Worm (Caenorhabditis elegans) whole organism, young adult: ENCODE results near the gene col-90.

Source experiments
- nhr-80 ChIP-seq: sonication (generic microtip); optimal IDR thresholded peaks from 2 replicates; lab custom pipeline; 2016; ENCODE audit warnings: missing genetic modification characterization, missing compliant biosample characterization
- snpc-4 ChIP-seq, 5 experiments: fragments of 150-350 bp in 1 of 5; sonication (generic microtip) in 4 of 5; optimal IDR thresholded peaks; 2 replicates each; lab custom pipeline; 2014 to 2018; ENCODE audit warnings: missing genetic modification characterization in 5 of 5, missing biosample characterization in 3 of 5, antibody characterized with exemption in 2 of 5, mild to moderate bottlenecking in 2 of 5, missing compliant biosample characterization in 2 of 5, missing genotype in 2 of 5, moderate library complexity in 2 of 5, missing genetic modification reagents in 1 of 5

ce11 chrIII:7924821-7925220 is 23.8 kb upstream of the col-90 start, which contains the start of gene tag-250:
- TF ChIP-seq nhr-80 (tag; lab: Kevin White, UChicago), result no peak
- no peak for TF ChIP-seq snpc-4 (GFP tag; optimal IDR thresholded peaks at IDR 0.05; lab: Kevin White, UChicago)
- no peak for TF ChIP-seq snpc-4 (tag; optimal IDR thresholded peaks at IDR 0.05; lab: Kevin White, UChicago)
